Worm (Caenorhabditis elegans) whole organism, midembryonic: Measurements from ENCODE around the gene twk-7.

Experiments
- T22C8.4 ChIP-seq: fragments of 200-800 bp; sonication (Bioruptor generic); IDR thresholded peaks from 2 replicates; pipeline ENCODE4 v1.3.6; 2022; ENCODE audit warnings: missing genetic modification characterization, missing compliant biosample characterization
- cog-1 ChIP-seq: sonication (generic microtip); optimal IDR thresholded peaks from 2 replicates; lab custom pipeline; 2016; ENCODE audit warnings: missing genetic modification characterization, missing compliant biosample characterization
- flt-1 ChIP-seq: fragments of 200-800 bp; sonication (Bioruptor generic); IDR thresholded peaks from 2 replicates; pipeline ENCODE4 v1.3.6; 2022; ENCODE audit warnings: missing genetic modification characterization, missing compliant biosample characterization
- klf-2 ChIP-seq: fragments of 200-800 bp; sonication (Bioruptor generic); conservative IDR thresholded peaks from 2 replicates; pipeline ENCODE4 v1.3.6; 2022; ENCODE audit warnings: missing genetic modification reagents, missing genetic modification characterization, missing compliant biosample characterization
- med-1 ChIP-seq: sonication (generic microtip); optimal IDR thresholded peaks from 2 replicates; lab custom pipeline; 2017; ENCODE audit warnings: missing genetic modification characterization, mild to moderate bottlenecking, missing compliant biosample characterization, antibody characterized with exemption, missing genetic modification reagents; ENCODE audit not compliant: insufficient read depth
- ref-1 ChIP-seq: fragments of 200-800 bp; sonication (Bioruptor generic); conservative IDR thresholded peaks from 2 replicates; pipeline ENCODE4 v1.3.6; 2022; ENCODE audit warnings: missing genetic modification reagents, missing genetic modification characterization, missing compliant biosample characterization
- tab-1 ChIP-seq: fragments of 200-800 bp; sonication (Bioruptor generic); IDR thresholded peaks from 2 replicates; pipeline ENCODE4 v1.3.6; 2022; ENCODE audit warnings: missing genetic modification characterization, missing compliant biosample characterization
- ztf-23 ChIP-seq: fragments of 200-800 bp; sonication (Bioruptor generic); IDR thresholded peaks from 2 replicates; pipeline ENCODE4 v1.3.6; 2022; ENCODE audit warnings: missing genetic modification reagents, missing genetic modification characterization, missing compliant biosample characterization
- ztf-29 ChIP-seq: fragments of 200-800 bp; sonication (Bioruptor generic); IDR thresholded peaks from 2 replicates; pipeline ENCODE4 v1.3.6; 2022; ENCODE audit warnings: missing genetic modification reagents, missing genetic modification characterization, missing compliant biosample characterization

ce11 chrIII:8596692-8597091, 46.8 kb downstream of the twk-7 start:
- TF ChIP-seq T22C8.4 = no peak
- TF ChIP-seq ref-1 (GFP tag; lab: Robert Waterston, UW) = no peak
- no peak for TF ChIP-seq flt-1
- no peak for TF ChIP-seq ztf-23
- no peak for TF ChIP-seq klf-2 (GFP tag; lab: Robert Waterston, UW)
- no peak for TF ChIP-seq cog-1
- TF ChIP-seq tab-1 (GFP tag; lab: Robert Waterston, UW) = no peak
- TF ChIP-seq ztf-29 (GFP tag; lab: Robert Waterston, UW) = no peak
- no peak for TF ChIP-seq med-1 (GFP tag; lab: Kevin White, UChicago)
